Worm (Caenorhabditis elegans) whole organism, L1 larva: ENCODE results near the gene F10E9.2.

Experiments
- Y116A8C.19 ChIP-seq: sonication (generic microtip); optimal IDR thresholded peaks from 2 replicates; lab custom pipeline; 2016; ENCODE audit warnings: missing compliant biosample characterization, missing genetic modification characterization, borderline replicate concordance
- aha-1 ChIP-seq: fragments of 150-350 bp; optimal IDR thresholded peaks from 2 replicates; lab custom pipeline; 2014; ENCODE audit warnings: missing biosample characterization, missing genetic modification characterization
- aly-2 ChIP-seq: fragments of 150-350 bp; optimal IDR thresholded peaks from 2 replicates; lab custom pipeline; 2014; ENCODE audit warnings: missing biosample characterization, missing genetic modification characterization
- ceh-8 ChIP-seq: fragments of 200-800 bp; sonication (Bioruptor generic); optimal IDR thresholded peaks from 2 replicates; lab custom pipeline; 2018; ENCODE audit warnings: mild to moderate bottlenecking, missing genetic modification characterization, moderate library complexity, missing compliant biosample characterization
- ceh-82 ChIP-seq, 3 experiments: fragments of 150-350 bp in 1 of 3; sonication (generic microtip) in 2 of 3; optimal IDR thresholded peaks; 2 replicates each; lab custom pipeline; 2014 to 2017; ENCODE audit warnings: missing biosample characterization in 3 of 3, missing genetic modification characterization in 3 of 3
- ceh-88 ChIP-seq: fragments of 200-800 bp; sonication (Bioruptor generic); IDR thresholded peaks from 2 replicates; pipeline ENCODE4 v1.3.6; 2022; ENCODE audit warnings: missing genetic modification characterization, missing compliant biosample characterization
- ces-1 ChIP-seq: fragments of 150-350 bp; optimal IDR thresholded peaks from 2 replicates; lab custom pipeline; 2014; ENCODE audit warnings: missing biosample characterization, missing genetic modification reagents, missing genetic modification characterization
- dsc-1 ChIP-seq: sonication (generic microtip); optimal IDR thresholded peaks from 2 replicates; lab custom pipeline; 2016; ENCODE audit warnings: mild to moderate bottlenecking, missing genetic modification characterization, missing compliant biosample characterization
- efl-1 ChIP-seq, 4 experiments: fragments of 150-350 bp; optimal IDR thresholded peaks in 3 of 4; peaks in 1 of 4; 1 replicate in 1 of 4; 2 replicates in 3 of 4; lab custom pipeline; 2014; ENCODE audit warnings: missing biosample characterization in 2 of 4, missing genetic modification characterization in 2 of 4, missing genetic modification reagents in 2 of 4
- egl-27 ChIP-seq, 2 experiments: fragments of 150-350 bp in 1 of 2; sonication (generic microtip); optimal IDR thresholded peaks; 3 replicates each; lab custom pipeline; 2017 to 2018; ENCODE audit warnings: missing biosample characterization in 2 of 2, missing genetic modification characterization in 2 of 2, missing genetic modification reagents in 2 of 2
- elt-2 ChIP-seq: sonication (generic microtip); optimal IDR thresholded peaks from 2 replicates; lab custom pipeline; 2016; ENCODE audit warnings: missing genetic modification characterization, mild to moderate bottlenecking, inconsistent platforms, missing compliant biosample characterization, missing genetic modification reagents
- ets-5 ChIP-seq: fragments of 200-800 bp; sonication (Bioruptor generic); IDR thresholded peaks from 2 replicates; pipeline ENCODE4 v1.3.6; 2022; ENCODE audit warnings: missing genetic modification characterization, missing compliant biosample characterization
- fkh-10 ChIP-seq: sonication (generic microtip); optimal IDR thresholded peaks from 2 replicates; lab custom pipeline; 2017; ENCODE audit warnings: missing biosample characterization, missing genetic modification reagents, missing genetic modification characterization
- fkh-8 ChIP-seq: sonication (generic microtip); optimal IDR thresholded peaks from 2 replicates; lab custom pipeline; 2016; ENCODE audit warnings: mild to moderate bottlenecking, missing genetic modification characterization, missing compliant biosample characterization
- fos-1 ChIP-seq: fragments of 150-350 bp; optimal IDR thresholded peaks from 2 replicates; lab custom pipeline; 2014; ENCODE audit warnings: missing biosample characterization, missing genetic modification characterization
- hlh-4 ChIP-seq: sonication (generic microtip); optimal IDR thresholded peaks from 2 replicates; lab custom pipeline; 2016; ENCODE audit warnings: mild to moderate bottlenecking, missing genetic modification characterization, missing compliant biosample characterization
- jun-1 ChIP-seq: fragments of 150-350 bp; optimal IDR thresholded peaks from 2 replicates; lab custom pipeline; 2014; ENCODE audit warnings: missing biosample characterization, missing genetic modification reagents, missing genetic modification characterization
- lin-14 ChIP-seq: fragments of 200-800 bp; sonication (Bioruptor generic); optimal IDR thresholded peaks from 2 replicates; lab custom pipeline; 2018; ENCODE audit warnings: mild to moderate bottlenecking, missing genetic modification characterization, moderate library complexity, missing compliant biosample characterization
- lin-15B ChIP-seq: fragments of 150-350 bp; sonication (generic microtip); optimal IDR thresholded peaks from 3 replicates; lab custom pipeline; 2014; ENCODE audit warnings: missing biosample characterization, missing genetic modification characterization
- lin-35 ChIP-seq, 2 experiments: fragments of 150-350 bp; optimal IDR thresholded peaks; 2 replicates each; lab custom pipeline; 2014; ENCODE audit warnings: missing biosample characterization in 2 of 2, missing genetic modification characterization in 2 of 2, missing genetic modification reagents in 2 of 2
- lin-39 ChIP-seq: fragments of 150-350 bp; optimal IDR thresholded peaks from 2 replicates; lab custom pipeline; 2014; ENCODE audit warnings: missing biosample characterization, missing genetic modification reagents, missing genetic modification characterization
- lir-3 ChIP-seq: sonication (generic microtip); optimal IDR thresholded peaks from 2 replicates; lab custom pipeline; 2016; ENCODE audit warnings: mild to moderate bottlenecking, missing genetic modification characterization, moderate library complexity, missing compliant biosample characterization; ENCODE audit not compliant: poor library complexity
- mab-9 ChIP-seq: fragments of 200-800 bp; sonication (Bioruptor generic); IDR thresholded peaks from 2 replicates; pipeline ENCODE4 v1.3.6; 2022; ENCODE audit warnings: missing genetic modification reagents, missing genetic modification characterization, missing compliant biosample characterization
- mef-2 ChIP-seq: fragments of 150-350 bp; optimal IDR thresholded peaks from 2 replicates; lab custom pipeline; 2014; ENCODE audit warnings: missing biosample characterization, missing genetic modification characterization
- mep-1 ChIP-seq: fragments of 150-350 bp; optimal IDR thresholded peaks from 2 replicates; lab custom pipeline; 2014; ENCODE audit warnings: missing biosample characterization, missing genetic modification characterization
- nhr-11 ChIP-seq: fragments of 150-350 bp; optimal IDR thresholded peaks from 2 replicates; lab custom pipeline; 2014; ENCODE audit warnings: missing biosample characterization, missing genetic modification characterization
- nhr-12 ChIP-seq: sonication (generic microtip); optimal IDR thresholded peaks from 2 replicates; lab custom pipeline; 2017; ENCODE audit warnings: missing biosample characterization, missing genetic modification characterization
- nhr-19 ChIP-seq: fragments of 200-800 bp; sonication (Bioruptor generic); conservative IDR thresholded peaks from 2 replicates; pipeline ENCODE4 v1.3.6; 2022; ENCODE audit warnings: missing genetic modification characterization, missing compliant biosample characterization
- nhr-20 ChIP-seq: sonication (generic microtip); optimal IDR thresholded peaks from 2 replicates; lab custom pipeline; 2016; ENCODE audit warnings: mild to moderate bottlenecking, missing genetic modification characterization, missing compliant biosample characterization
- nhr-47 ChIP-seq: sonication (generic microtip); optimal IDR thresholded peaks from 2 replicates; lab custom pipeline; 2016; ENCODE audit warnings: mild to moderate bottlenecking, missing genetic modification characterization, moderate library complexity, missing compliant biosample characterization
- nhr-84 ChIP-seq: sonication (generic microtip); optimal IDR thresholded peaks from 2 replicates; lab custom pipeline; 2017; ENCODE audit warnings: missing biosample characterization, missing genetic modification characterization
- nhr-90 ChIP-seq: sonication (generic microtip); optimal IDR thresholded peaks from 2 replicates; lab custom pipeline; 2016; ENCODE audit warnings: mild to moderate bottlenecking, missing genetic modification characterization, missing compliant biosample characterization; ENCODE audit not compliant: poor library complexity
- pag-3 ChIP-seq: sonication (generic microtip); optimal IDR thresholded peaks from 2 replicates; lab custom pipeline; 2017; ENCODE audit warnings: missing genetic modification characterization, mild to moderate bottlenecking, missing compliant biosample characterization, antibody characterized with exemption, borderline replicate concordance; ENCODE audit not compliant: insufficient read depth
- pax-3 ChIP-seq: fragments of 200-800 bp; sonication (Bioruptor generic); optimal IDR thresholded peaks from 2 replicates; lab custom pipeline; 2018; ENCODE audit warnings: mild to moderate bottlenecking, missing genetic modification characterization, moderate library complexity, missing compliant biosample characterization
- rnt-1 ChIP-seq: sonication (generic microtip); optimal IDR thresholded peaks from 2 replicates; lab custom pipeline; 2016; ENCODE audit warnings: mild to moderate bottlenecking, missing genetic modification characterization, moderate library complexity, missing compliant biosample characterization
- skn-1 ChIP-seq: fragments of 150-350 bp; optimal IDR thresholded peaks from 2 replicates; lab custom pipeline; 2014; ENCODE audit warnings: missing biosample characterization, missing genetic modification characterization
- snpc-4 ChIP-seq: fragments of 150-350 bp; optimal IDR thresholded peaks from 2 replicates; lab custom pipeline; 2014; ENCODE audit warnings: missing biosample characterization, missing genetic modification characterization
- sox-4 ChIP-seq: sonication (generic microtip); optimal IDR thresholded peaks from 2 replicates; lab custom pipeline; 2016; ENCODE audit warnings: missing genetic modification characterization, missing compliant biosample characterization
- sup-37 ChIP-seq: fragments of 200-800 bp; sonication (Bioruptor generic); optimal IDR thresholded peaks from 2 replicates; lab custom pipeline; 2018; ENCODE audit warnings: mild to moderate bottlenecking, missing genetic modification characterization, missing compliant biosample characterization
- tbx-2 ChIP-seq: sonication (generic microtip); optimal IDR thresholded peaks from 2 replicates; lab custom pipeline; 2016; ENCODE audit warnings: missing genetic modification characterization, missing compliant biosample characterization
- tlp-1 ChIP-seq: fragments of 150-350 bp; optimal IDR thresholded peaks from 2 replicates; lab custom pipeline; 2014; ENCODE audit warnings: missing biosample characterization, missing genetic modification characterization
- unc-98 ChIP-seq: fragments of 200-800 bp; sonication (Bioruptor generic); IDR thresholded peaks from 2 replicates; pipeline ENCODE4 v1.3.6; 2022; ENCODE audit warnings: missing genetic modification characterization, missing compliant biosample characterization
- xbp-1 ChIP-seq: sonication (generic microtip); optimal IDR thresholded peaks from 2 replicates; lab custom pipeline; 2016; ENCODE audit warnings: missing genetic modification characterization, missing compliant biosample characterization
- zag-1 ChIP-seq: fragments of 150-350 bp; optimal IDR thresholded peaks from 2 replicates; lab custom pipeline; 2014; ENCODE audit warnings: missing biosample characterization, missing genetic modification characterization
- zip-4 ChIP-seq: fragments of 200-800 bp; sonication (Bioruptor generic); optimal IDR thresholded peaks from 2 replicates; lab custom pipeline; 2018; ENCODE audit warnings: mild to moderate bottlenecking, missing genetic modification characterization, moderate library complexity, missing compliant biosample characterization
- ztf-11 ChIP-seq, 2 experiments: sonication (generic microtip); optimal IDR thresholded peaks; 2 replicates each; lab custom pipeline; 2016 to 2017; ENCODE audit warnings: missing genetic modification characterization in 2 of 2, missing biosample characterization in 1 of 2, missing compliant biosample characterization in 1 of 2
- ztf-4 ChIP-seq: fragments of 150-350 bp; optimal IDR thresholded peaks from 2 replicates; lab custom pipeline; 2014; ENCODE audit warnings: missing biosample characterization, missing genetic modification characterization

Gene F10E9.2

ce11 chrIII:8305304-8305703 lies 7.2 kb upstream of the F10E9.2 start:
- TF ChIP-seq sox-4 (tag; lab: Kevin White, UChicago) = no peak
- no peak for TF ChIP-seq rnt-1 (tag; lab: Kevin White, UChicago)
- TF ChIP-seq mef-2 (tag; lab: Kevin White, UChicago) = no peak
- TF ChIP-seq skn-1 (tag; lab: Kevin White, UChicago) = no peak
- TF ChIP-seq ets-5 (GFP tag; lab: Robert Waterston, UW) = no peak
- TF ChIP-seq mab-9 = no peak
- TF ChIP-seq ceh-88 (GFP tag; lab: Robert Waterston, UW) = no peak
- TF ChIP-seq unc-98 (GFP tag; lab: Robert Waterston, UW) = no peak
- no peak for TF ChIP-seq ceh-8 (GFP tag; lab: Kevin White, UChicago)
- TF ChIP-seq fkh-8 = no peak
- TF ChIP-seq zag-1 (tag; lab: Kevin White, UChicago) = no peak
- no peak for TF ChIP-seq zip-4 (GFP tag; lab: Kevin White, UChicago)
- TF ChIP-seq nhr-90 (tag; lab: Kevin White, UChicago) = no peak
- no peak for TF ChIP-seq lir-3

- TF ChIP-seq efl-1 (optimal IDR thresholded peaks at IDR 0.05; lab: Kevin White, UChicago) (no peak), efl-1 (GFP tag; optimal IDR thresholded peaks at IDR 0.05 in 1 of 2; lab: Kevin White, UChicago) (no peak), nhr-11 (tag; lab: Kevin White, UChicago) (no peak), tbx-2 (tag; lab: Kevin White, UChicago) (no peak), mep-1 (tag; lab: Kevin White, UChicago) (no peak), unc-98 (GFP tag; lab: Robert Waterston, UW) (no peak), dsc-1 (no peak), ztf-4 (tag; lab: Kevin White, UChicago) (no peak), nhr-47 (tag; lab: Kevin White, UChicago) (no peak), fkh-10 (GFP tag; lab: Kevin White, UChicago) (no peak)
Measured at ce11 chrIII:8305816-8306215, 6.7 kb upstream of the F10E9.2 start.

ce11 chrIII:8307356-8307755 lies 5.1 kb upstream of the F10E9.2 start, which contains the start of the genes F10E9.7 and F10E9.5:
F10E9.7 (minus strand) TSS chrIII:8307441.
F10E9.5 (plus strand) TSS chrIII:8307592.
- TF ChIP-seq nhr-20 (tag; lab: Kevin White, UChicago) (peak; percentile 97), lin-14 (GFP tag; lab: Kevin White, UChicago) (peak; percentile 97), mab-9 (peak; percentile 91), lir-3 (peak; percentile 98), aha-1 (tag; lab: Kevin White, UChicago) (peak; percentile 4), ceh-88 (GFP tag; lab: Robert Waterston, UW) (peak; percentile 91), skn-1 (tag; lab: Kevin White, UChicago) (peak; percentile 91), snpc-4 (tag; lab: Kevin White, UChicago) (peak; percentile 75), ces-1 (GFP tag; lab: Kevin White, UChicago) (no peak), nhr-19 (GFP tag; lab: Robert Waterston, UW) (peak; percentile 95), dsc-1 (peak; percentile 97), nhr-11 (tag; lab: Kevin White, UChicago) (no peak), lin-15B (tag; lab: Kevin White, UChicago) (peak; percentile 94), egl-27 (tag; optimal IDR thresholded peaks at IDR 0.05; lab: Kevin White, UChicago) (no peak), aly-2 (tag; lab: Kevin White, UChicago) (peak; percentile 65), ceh-82 (tag; optimal IDR thresholded peaks at IDR 0.05; lab: Kevin White, UChicago) (peak; percentile 86 to 92 (median 87)), nhr-84 (no peak), elt-2 (peak; percentile 90), fkh-8 (peak; percentile 92), Y116A8C.19 (peak; percentile 99), fos-1 (tag; lab: Kevin White, UChicago) (peak; percentile 39), xbp-1 (tag; lab: Kevin White, UChicago) (peak; percentile 96), mef-2 (tag; lab: Kevin White, UChicago) (no peak), ztf-4 (tag; lab: Kevin White, UChicago) (peak; percentile 67), tlp-1 (tag; lab: Kevin White, UChicago) (no peak), hlh-4 (tag; lab: Kevin White, UChicago) (peak; percentile 85), nhr-12 (no peak), pax-3 (tag; lab: Kevin White, UChicago) (peak; percentile 95), pag-3 (peak; percentile 16), lin-35 (GFP tag; optimal IDR thresholded peaks at IDR 0.05; lab: Kevin White, UChicago) (peak; percentile 90 to 93), mep-1 (tag; lab: Kevin White, UChicago) (peak; percentile 99), jun-1 (peak; percentile 43), sup-37 (peak; percentile 46), lin-39 (tag; lab: Kevin White, UChicago) (peak; percentile 87), ztf-11 (tag; optimal IDR thresholded peaks at IDR 0.05; lab: Kevin White, UChicago) (peak in 1 of 2 experiments; percentile 99)
